Worm (Caenorhabditis elegans) whole organism, L1 larva: ENCODE data around the gene H34I24.2.

Experiments
- ceh-90 ChIP-seq: sonication (generic microtip); optimal IDR thresholded peaks from 2 replicates; lab custom pipeline; 2016; ENCODE audit warnings: missing genetic modification characterization, missing compliant biosample characterization
- ces-1 ChIP-seq: fragments of 150-350 bp; optimal IDR thresholded peaks from 2 replicates; lab custom pipeline; 2014; ENCODE audit warnings: missing biosample characterization, missing genetic modification reagents, missing genetic modification characterization
- fkh-10 ChIP-seq: sonication (generic microtip); optimal IDR thresholded peaks from 2 replicates; lab custom pipeline; 2017; ENCODE audit warnings: missing biosample characterization, missing genetic modification reagents, missing genetic modification characterization
- fkh-8 ChIP-seq: sonication (generic microtip); optimal IDR thresholded peaks from 2 replicates; lab custom pipeline; 2016; ENCODE audit warnings: mild to moderate bottlenecking, missing genetic modification characterization, missing compliant biosample characterization
- fos-1 ChIP-seq: fragments of 150-350 bp; optimal IDR thresholded peaks from 2 replicates; lab custom pipeline; 2014; ENCODE audit warnings: missing biosample characterization, missing genetic modification characterization
- hlh-17 ChIP-seq: fragments of 200-800 bp; sonication (Bioruptor generic); optimal IDR thresholded peaks from 2 replicates; lab custom pipeline; 2018; ENCODE audit warnings: missing genetic modification characterization, mild to moderate bottlenecking, missing compliant biosample characterization, moderate library complexity, borderline replicate concordance
- jun-1 ChIP-seq: fragments of 150-350 bp; optimal IDR thresholded peaks from 2 replicates; lab custom pipeline; 2014; ENCODE audit warnings: missing biosample characterization, missing genetic modification reagents, missing genetic modification characterization
- nhr-11 ChIP-seq: fragments of 150-350 bp; optimal IDR thresholded peaks from 2 replicates; lab custom pipeline; 2014; ENCODE audit warnings: missing biosample characterization, missing genetic modification characterization
- pax-3 ChIP-seq: fragments of 200-800 bp; sonication (Bioruptor generic); optimal IDR thresholded peaks from 2 replicates; lab custom pipeline; 2018; ENCODE audit warnings: mild to moderate bottlenecking, missing genetic modification characterization, moderate library complexity, missing compliant biosample characterization
- pqm-1 ChIP-seq: sonication (generic microtip); optimal IDR thresholded peaks from 3 replicates; lab custom pipeline; 2017; ENCODE audit warnings: missing biosample characterization, missing genetic modification characterization
- sptf-1 ChIP-seq: fragments of 150-350 bp; optimal IDR thresholded peaks from 2 replicates; lab custom pipeline; 2014; ENCODE audit warnings: missing biosample characterization, missing genetic modification characterization
- ztf-11 ChIP-seq, 2 experiments: sonication (generic microtip); optimal IDR thresholded peaks; 2 replicates each; lab custom pipeline; 2016 to 2017; ENCODE audit warnings: missing genetic modification characterization in 2 of 2, missing biosample characterization in 1 of 2, missing compliant biosample characterization in 1 of 2

- TF ChIP-seq pax-3 (no peak), ces-1 (GFP tag; lab: Kevin White, UChicago) (no peak), fos-1 (tag; lab: Kevin White, UChicago) (no peak), ztf-11 (tag; optimal IDR thresholded peaks at IDR 0.05; lab: Kevin White, UChicago) (no peak), pqm-1 (tag; lab: Kevin White, UChicago) (no peak), hlh-17 (GFP tag; lab: Kevin White, UChicago) (no peak), fkh-10 (GFP tag; lab: Kevin White, UChicago) (no peak), jun-1 (tag; lab: Kevin White, UChicago) (no peak), nhr-11 (tag; lab: Kevin White, UChicago) (no peak), ceh-90 (tag; lab: Kevin White, UChicago) (no peak), sptf-1 (tag; lab: Kevin White, UChicago) (no peak), fkh-8 (tag; lab: Kevin White, UChicago) (no peak)
These were observed 25.5 kb upstream of the H34I24.2 start for ce11 chrIII:2816205-2816923.
